Worm (Caenorhabditis elegans): ENCODE data around the gene M88.3.
A peak's percentile ranks its signal among the peaks of the same experiment; 100 is the strongest.

M88.3 gene

DNA sequence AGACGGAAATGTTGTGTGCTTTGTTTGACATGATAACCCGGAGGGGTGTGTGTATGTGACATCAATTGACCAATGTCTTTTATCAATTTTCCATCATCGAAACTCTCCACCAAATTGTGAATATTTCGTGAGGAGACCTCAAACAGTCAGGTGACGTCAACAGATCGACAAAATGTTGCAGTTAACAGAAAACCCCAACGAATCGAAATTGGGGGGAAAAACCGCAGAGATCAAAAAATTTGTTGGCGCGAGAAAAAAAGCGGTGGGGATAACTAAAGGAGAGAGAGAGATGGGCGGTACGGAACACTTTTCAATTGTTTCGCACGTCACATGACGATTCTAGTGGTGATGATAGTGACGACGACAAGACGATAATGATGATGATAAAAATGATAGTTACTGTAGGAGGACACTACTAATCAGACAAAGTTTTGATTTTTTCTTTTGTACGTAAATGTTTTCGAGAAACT, 50.3 kb downstream of the M88.3 start (continued):
- no peak for TF ChIP-seq hpl-2 (GFP tag; optimal IDR thresholded peaks at IDR 0.05)
- TF ChIP-seq skn-1 (tag; optimal IDR thresholded peaks at IDR 0.05), result peak; percentile 45
- peak; percentile 4 for TF ChIP-seq mef-2 (tag; optimal IDR thresholded peaks at IDR 0.05)
- peak; percentile 78 for TF ChIP-seq nhr-90 (tag; optimal IDR thresholded peaks at IDR 0.05; ENCODE audit: poor library complexity)
- no peak for TF ChIP-seq ztf-11 (tag; optimal IDR thresholded peaks at IDR 0.05)
- no peak for TF ChIP-seq ztf-4 (tag; optimal IDR thresholded peaks at IDR 0.05)
- peak; percentile 23 to 49 (median 32) for TF ChIP-seq dpl-1 (GFP tag; optimal IDR thresholded peaks at IDR 0.05)
- peak; percentile 96 for TF ChIP-seq nhr-85 (tag)
- no peak for TF ChIP-seq swsn-7 (tag; optimal IDR thresholded peaks at IDR 0.05)
- TF ChIP-seq vab-15 (tag; optimal IDR thresholded peaks at IDR 0.05), result no peak
- peak; percentile 90 for TF ChIP-seq blmp-1 (tag; optimal IDR thresholded peaks at IDR 0.05)
- peak; percentile 12 for TF ChIP-seq pag-3 (tag; optimal IDR thresholded peaks at IDR 0.05; ENCODE audit: borderline replicate concordance, insufficient read depth)
- TF ChIP-seq elt-2 (tag; optimal IDR thresholded peaks at IDR 0.05), result peak; percentile 59
